Fruit fly (Drosophila melanogaster): ENCODE data around the gene ATPsynE.
A peak's percentile ranks its signal among the peaks of the same experiment; 100 is the strongest.

Gene ATPsynE

dm6 chr3R:14288669-14289383 lies 37.9 kb upstream of the ATPsynE start, which contains the start of gene red:
TSS of gene red (plus strand) at chr3R:14289071.
- peak; percentile 34 for TF ChIP-seq achi (GFP tag; optimal IDR thresholded peaks at IDR 0.05)
- peak; percentile 10 for TF ChIP-seq pdm3 (GFP tag; optimal IDR thresholded peaks at IDR 0.05)
- no peak for TF ChIP-seq Hr39 (GFP tag; optimal IDR thresholded peaks at IDR 0.05)
- TF ChIP-seq eg (GFP tag; IDR thresholded peaks at IDR 0.05) = peak; percentile 66
- peak; percentile 67 for TF ChIP-seq svp (GFP tag)
- peak; percentile 31; the same call in 1 of the 2 replicates for TF ChIP-seq Gug (GFP tag; IDR thresholded peaks at IDR 0.05)
- peak; percentile 44 for TF ChIP-seq acj6 (GFP tag; optimal IDR thresholded peaks at IDR 0.05)
- TF ChIP-seq CG8119 (GFP tag; IDR thresholded peaks at IDR 0.05) = peak; percentile 55; the same call in 2 of the 3 replicates
- no peak for TF ChIP-seq Smox (GFP tag; optimal IDR thresholded peaks at IDR 0.05)
- no peak for TF ChIP-seq Ets96B (tag; optimal IDR thresholded peaks at IDR 0.05)
- peak; percentile 66 for TF ChIP-seq vri (GFP tag; optimal IDR thresholded peaks at IDR 0.05)
- no peak for TF ChIP-seq CG16779 (tag; optimal IDR thresholded peaks at IDR 0.05)
- no peak for TF ChIP-seq CG7368 (GFP tag; optimal IDR thresholded peaks at IDR 0.05)
- no peak for TF ChIP-seq dac (GFP tag; optimal IDR thresholded peaks at IDR 0.05)
- TF ChIP-seq spab (GFP tag; optimal IDR thresholded peaks at IDR 0.05) = no peak
- TF ChIP-seq Eip75B (GFP tag; optimal IDR thresholded peaks at IDR 0.05) = peak; percentile 20
- no peak for TF ChIP-seq CG3919 (GFP tag; optimal IDR thresholded peaks at IDR 0.05)
- TF ChIP-seq Lpt (GFP tag; optimal IDR thresholded peaks at IDR 0.05) = peak; percentile 28
- TF ChIP-seq Met (GFP tag; optimal IDR thresholded peaks at IDR 0.05) = peak; percentile 9
- no peak for TF ChIP-seq Sox15 (GFP tag; optimal IDR thresholded peaks at IDR 0.05)
- TF ChIP-seq CG32006 (GFP tag; optimal IDR thresholded peaks at IDR 0.05) = peak; percentile 69
- no peak for TF ChIP-seq fd59A (GFP tag; optimal IDR thresholded peaks at IDR 0.05)
- TF ChIP-seq CG11762 (GFP tag; optimal IDR thresholded peaks at IDR 0.05; ENCODE audit: insufficient read depth) = no peak
- TF ChIP-seq ss (GFP tag; optimal IDR thresholded peaks at IDR 0.05) = peak; percentile 41 to 58
- TF ChIP-seq CG3032 (tag; optimal IDR thresholded peaks at IDR 0.05) = no peak
- TF ChIP-seq dsx (GFP tag; optimal IDR thresholded peaks at IDR 0.05; ENCODE audit: poor library complexity, severe bottlenecking) = peak; percentile 43
- TF ChIP-seq Ets21C (GFP tag; optimal IDR thresholded peaks at IDR 0.05) = no peak
- peak; percentile 23 for TF ChIP-seq esn (GFP tag; optimal IDR thresholded peaks at IDR 0.05)
- no peak for TF ChIP-seq salr (GFP tag; optimal IDR thresholded peaks at IDR 0.05)
- TF ChIP-seq CG8632 (GFP tag; optimal IDR thresholded peaks at IDR 0.05) = no peak
- TF ChIP-seq Eip78C (GFP tag) = peak; percentile 58
- TF ChIP-seq CG11902 (GFP tag; optimal IDR thresholded peaks at IDR 0.05) = no peak
- TF ChIP-seq CG15336 (GFP tag; IDR thresholded peaks at IDR 0.05) = peak; percentile 65
- TF ChIP-seq cyc (GFP tag; optimal IDR thresholded peaks at IDR 0.05) = no peak
- no peak for TF ChIP-seq CG34406 (GFP tag; optimal IDR thresholded peaks at IDR 0.05)
- TF ChIP-seq Sox14 (GFP tag; optimal IDR thresholded peaks at IDR 0.05) = no peak
- TF ChIP-seq fkh (GFP tag; optimal IDR thresholded peaks at IDR 0.05) = peak; percentile 79
- TF ChIP-seq CG6163 (GFP tag; IDR thresholded peaks at IDR 0.05) = peak; percentile 54; the same call in 2 of the 3 replicates
- peak; percentile 58 for TF ChIP-seq CG6276 (GFP tag; optimal IDR thresholded peaks at IDR 0.05)
- no peak for TF ChIP-seq lz (GFP tag; optimal IDR thresholded peaks at IDR 0.05)
- peak; percentile 96 for TF ChIP-seq Blimp-1 (GFP tag; optimal IDR thresholded peaks at IDR 0.05)
- TF ChIP-seq CG6854 (GFP tag; optimal IDR thresholded peaks at IDR 0.05) = peak; percentile 64
- peak; percentile 0 for TF ChIP-seq CG6808 (GFP tag; optimal IDR thresholded peaks at IDR 0.05)
- no peak for TF ChIP-seq topi (GFP tag; optimal IDR thresholded peaks at IDR 0.05)
- TF ChIP-seq CG31627 (GFP tag; optimal IDR thresholded peaks at IDR 0.05) = no peak
- TF ChIP-seq Eip93F (GFP tag; optimal IDR thresholded peaks at IDR 0.05) = no peak
- no peak for TF ChIP-seq Hr38 (GFP tag; optimal IDR thresholded peaks at IDR 0.05)
- TF ChIP-seq CG8319 (GFP tag; optimal IDR thresholded peaks at IDR 0.05) = no peak
- no peak for TF ChIP-seq fd85E (GFP tag; optimal IDR thresholded peaks at IDR 0.05)
- peak; percentile 15 for TF ChIP-seq OdsH (GFP tag; optimal IDR thresholded peaks at IDR 0.05)
- peak; percentile 16 for TF ChIP-seq CG4318 (GFP tag; optimal IDR thresholded peaks at IDR 0.05)
